Worm (Caenorhabditis elegans) whole organism, L4 larva: Measurements from ENCODE around the gene sri-39.
"Not testable (repeated sequence)": the region's sequence is repeated elsewhere in the genome, so short reads cannot be mapped to it uniquely, and the experiment has no call there.

Experiments
- F26F4.8 ChIP-seq: fragments of 200-800 bp; sonication (Bioruptor generic); conservative IDR thresholded peaks from 2 replicates; pipeline ENCODE4 v1.3.6; 2022; ENCODE audit warnings: missing genetic modification characterization, missing compliant biosample characterization
- arid-1 ChIP-seq: fragments of 200-800 bp; sonication (Bioruptor generic); conservative IDR thresholded peaks from 2 replicates; pipeline ENCODE4 v1.3.6; 2022; ENCODE audit warnings: missing genetic modification reagents, missing genetic modification characterization, missing compliant biosample characterization
- ceh-44 ChIP-seq: fragments of 200-800 bp; sonication (Bioruptor generic); IDR thresholded peaks from 2 replicates; pipeline ENCODE4 v1.3.6; 2022; ENCODE audit warnings: missing genetic modification reagents, missing genetic modification characterization, missing compliant biosample characterization
- daf-12 ChIP-seq: fragments of 150-350 bp; optimal IDR thresholded peaks from 2 replicates; lab custom pipeline; 2014; ENCODE audit warnings: missing biosample characterization, missing genetic modification reagents, missing genetic modification characterization
- egl-27 ChIP-seq: sonication (generic microtip); optimal IDR thresholded peaks from 3 replicates; lab custom pipeline; 2017; ENCODE audit warnings: missing biosample characterization, missing genetic modification reagents, missing genetic modification characterization
- lin-39 ChIP-seq: fragments of 150-350 bp; optimal IDR thresholded peaks from 2 replicates; lab custom pipeline; 2014; ENCODE audit warnings: missing biosample characterization, missing genetic modification reagents, missing genetic modification characterization
- nhr-237 ChIP-seq: sonication (generic microtip); optimal IDR thresholded peaks from 2 replicates; lab custom pipeline; 2017; ENCODE audit warnings: missing biosample characterization, missing genetic modification characterization
- nhr-76 ChIP-seq: fragments of 150-350 bp; optimal IDR thresholded peaks from 2 replicates; lab custom pipeline; 2014; ENCODE audit warnings: missing biosample characterization, missing genetic modification characterization
- saeg-2 ChIP-seq: fragments of 200-800 bp; sonication (Bioruptor generic); IDR thresholded peaks from 2 replicates; pipeline ENCODE4 v1.3.6; 2022; ENCODE audit warnings: missing genetic modification reagents, missing genetic modification characterization, missing compliant biosample characterization
- skn-1 ChIP-seq: fragments of 150-350 bp; optimal IDR thresholded peaks from 2 replicates; lab custom pipeline; 2014; ENCODE audit warnings: missing biosample characterization, missing genetic modification characterization
- unc-39 ChIP-seq: sonication (generic microtip); optimal IDR thresholded peaks from 2 replicates; lab custom pipeline; 2017; ENCODE audit warnings: missing biosample characterization, missing genetic modification characterization
- ztf-11 ChIP-seq: fragments of 150-350 bp; optimal IDR thresholded peaks from 2 replicates; lab custom pipeline; 2014; ENCODE audit warnings: missing biosample characterization, missing genetic modification characterization

DNA sequence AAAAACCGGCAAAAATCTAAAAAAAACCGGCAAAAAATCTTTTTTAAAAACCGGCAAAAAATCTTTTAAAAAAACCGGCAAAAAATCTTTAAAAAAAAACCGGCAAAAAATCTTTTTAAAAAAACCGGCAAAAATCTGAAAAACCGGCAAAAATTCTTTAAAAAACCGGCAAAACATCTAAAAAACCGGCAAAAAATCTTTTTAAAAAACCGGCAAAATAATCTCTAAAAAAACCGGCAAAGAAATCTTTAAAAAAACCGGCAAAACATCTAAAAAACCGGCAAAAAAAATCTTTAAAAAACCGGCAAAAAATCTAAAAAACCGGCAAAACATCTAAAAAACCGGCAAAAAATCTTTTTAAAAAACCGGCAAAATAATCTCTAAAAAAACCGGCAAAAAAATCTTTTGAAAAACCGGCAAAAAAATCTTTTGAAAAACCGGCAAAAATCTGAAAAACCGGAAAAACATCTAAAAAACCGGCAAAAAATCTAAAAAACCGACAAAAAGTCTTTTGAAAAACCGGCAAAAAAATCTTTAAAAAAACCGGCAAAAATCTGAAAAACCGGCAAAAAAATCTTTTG is 16.8 kb upstream of the sri-39 start:
- not testable (repeated sequence) for TF ChIP-seq F26F4.8; egl-27 (tag; lab: Kevin White, UChicago); daf-12 (tag; lab: Kevin White, UChicago); saeg-2 (GFP tag; lab: Robert Waterston, UW); unc-39 (tag; lab: Kevin White, UChicago); arid-1 (GFP tag; lab: Robert Waterston, UW); nhr-76; nhr-237; ceh-44; skn-1; ztf-11 (tag; lab: Kevin White, UChicago); lin-39 (tag; lab: Kevin White, UChicago)
